Worm (Caenorhabditis elegans) whole organism, late embryonic: ENCODE data around the gene F21D9.2.
"Not testable (repeated sequence)": the region's sequence is repeated elsewhere in the genome, so short reads cannot be mapped to it uniquely, and the experiment has no call there.

Experiments
- elt-2 ChIP-seq: sonication (generic microtip); optimal IDR thresholded peaks from 2 replicates; lab custom pipeline; 2016; ENCODE audit warnings: missing genetic modification reagents, missing genetic modification characterization, missing compliant biosample characterization
- eyg-1 ChIP-seq: sonication (generic microtip); optimal IDR thresholded peaks from 2 replicates; lab custom pipeline; 2016; ENCODE audit warnings: missing genotype, missing genetic modification characterization, missing compliant biosample characterization
- nhr-11 ChIP-seq: fragments of 150-350 bp; optimal IDR thresholded peaks from 2 replicates; lab custom pipeline; 2014; ENCODE audit warnings: missing biosample characterization, missing genetic modification characterization
- pag-3 ChIP-seq: sonication (generic microtip); optimal IDR thresholded peaks from 2 replicates; lab custom pipeline; 2016; ENCODE audit warnings: missing compliant biosample characterization, missing genetic modification characterization, borderline replicate concordance
- tbx-7 ChIP-seq: sonication (generic microtip); optimal IDR thresholded peaks from 2 replicates; lab custom pipeline; 2016; ENCODE audit warnings: missing genotype, missing genetic modification characterization, missing compliant biosample characterization
- unc-55 ChIP-seq: sonication (generic microtip); optimal IDR thresholded peaks from 2 replicates; lab custom pipeline; 2017; ENCODE audit warnings: missing biosample characterization, missing genetic modification reagents, missing genetic modification characterization

- TF ChIP-seq eyg-1 (tag; lab: Kevin White, UChicago); nhr-11; tbx-7 (tag; lab: Kevin White, UChicago); unc-55 (GFP tag; lab: Kevin White, UChicago); elt-2 (tag; lab: Kevin White, UChicago); pag-3 (tag; lab: Kevin White, UChicago): not testable (repeated sequence)
Observed at ce11 chrV:19264148-19264547, 1.9 kb upstream of the F21D9.2 start, which contains the start of gene F21D9.1.
